1 fruit fly cellular context compared by ENCODE assay signal in genomic region chr3L:21348983-21349432, dm6.
A peak's percentile ranks its signal among the peaks of the same experiment; 100 is the strongest.
TF ChIP-seq lines count a peak whose summit lies in the region.

ebd2 (minus strand) TSS chr3L:21349288.

TF ChIP-seq in whole organism, embryonic, 481 proteins besides CTCF, POLR2A, EP300 and RAD21 (continued from another document):
- TF ChIP-seq cg (GFP tag; optimal IDR thresholded peaks at IDR 0.05; lab: Kevin White, UChicago) (peak; percentile 72), CG14965 (GFP tag; optimal IDR thresholded peaks at IDR 0.05; lab: Kevin White, UChicago; ENCODE audit: borderline replicate concordance) (no peak), CG12104 (GFP tag; optimal IDR thresholded peaks at IDR 0.05; lab: Kevin White, UChicago) (no peak), abd-A (tag; optimal IDR thresholded peaks at IDR 0.05; lab: Kevin White, UChicago) (no peak), aop (GFP tag; IDR thresholded peaks at IDR 0.05; lab: Robert Waterston, UW) (no peak), CG15696 (tag; optimal IDR thresholded peaks at IDR 0.05; lab: Kevin White, UChicago) (no peak), maf-S (GFP tag; optimal IDR thresholded peaks at IDR 0.05; lab: Kevin White, UChicago) (no peak), CG34422 (GFP tag; IDR thresholded peaks at IDR 0.05; lab: Robert Waterston, UW) (0 out of 3 replicates have a peak, but pooled peaks have one; percentile 31), salm (tag; optimal IDR thresholded peaks at IDR 0.05; lab: Kevin White, UChicago) (no peak), CG43689 (GFP tag; IDR thresholded peaks at IDR 0.05; lab: Robert Waterston, UW) (no peak), CG3163 (GFP tag; optimal IDR thresholded peaks at IDR 0.05; lab: Kevin White, UChicago) (no peak), CG7745 (tag; optimal IDR thresholded peaks at IDR 0.05; lab: Kevin White, UChicago) (no peak), CG7271 (tag; optimal IDR thresholded peaks at IDR 0.05; lab: Kevin White, UChicago) (no peak), z (GFP tag; IDR thresholded peaks at IDR 0.05; lab: Robert Waterston, UW) (no peak), otp (GFP tag; IDR thresholded peaks at IDR 0.05; lab: Robert Waterston, UW) (no peak), ato (GFP tag; IDR thresholded peaks at IDR 0.05; lab: Robert Waterston, UW; ENCODE audit: partially characterized antibody) (no peak), CG17829 (tag; optimal IDR thresholded peaks at IDR 0.05; lab: Kevin White, UChicago) (no peak), CG14860 (GFP tag; IDR thresholded peaks at IDR 0.05; lab: Robert Waterston, UW; ENCODE audit: partially characterized antibody) (no peak), ATbp (GFP tag; optimal IDR thresholded peaks at IDR 0.05; lab: Kevin White, UChicago) (peak; percentile 1), Sry-δ (GFP tag; optimal IDR thresholded peaks at IDR 0.05; lab: Kevin White, UChicago) (no peak), Tbp (GFP tag; optimal IDR thresholded peaks at IDR 0.05; lab: Kevin White, UChicago) (no peak), bsh (GFP tag; optimal IDR thresholded peaks at IDR 0.05; lab: Kevin White, UChicago) (no peak), gro (GFP tag; optimal IDR thresholded peaks at IDR 0.05; lab: Kevin White, UChicago) (no peak), CG5245 (GFP tag; optimal IDR thresholded peaks at IDR 0.05; lab: Kevin White, UChicago) (no peak), CG13287 (GFP tag; IDR thresholded peaks at IDR 0.05; lab: Robert Waterston, UW; ENCODE audit: partially characterized antibody) (peak; percentile 30; the same call in 1 of the 2 replicates), CG2120 (GFP tag; optimal IDR thresholded peaks at IDR 0.05; lab: Kevin White, UChicago) (no peak), CG14710 (tag; optimal IDR thresholded peaks at IDR 0.05; lab: Kevin White, UChicago) (no peak), CG30020 (tag; optimal IDR thresholded peaks at IDR 0.05; lab: Kevin White, UChicago) (no peak), CG9932 (GFP tag; IDR thresholded peaks at IDR 0.05; lab: Robert Waterston, UW) (no peak), Camta (GFP tag; optimal IDR thresholded peaks at IDR 0.05; lab: Kevin White, UChicago) (no peak), Dip2 (GFP tag; IDR thresholded peaks at IDR 0.05; lab: Robert Waterston, UW) (no peak), sc (optimal IDR thresholded peaks at IDR 0.05; lab: Kevin White, UChicago) (no peak), sc (GFP tag; optimal IDR thresholded peaks at IDR 0.05; lab: Kevin White, UChicago) (no peak), CG18764 (GFP tag; optimal IDR thresholded peaks at IDR 0.05; lab: Kevin White, UChicago) (no peak), GATAe (GFP tag; conservative IDR thresholded peaks at IDR 0.05; lab: Robert Waterston, UW) (no peak; the same call in 1 of the 2 replicates), Meics (GFP tag; optimal IDR thresholded peaks at IDR 0.05; lab: Kevin White, UChicago) (peak; percentile 44), croc (GFP tag; conservative IDR thresholded peaks at IDR 0.05; lab: Robert Waterston, UW) (no peak), vnd (GFP tag; IDR thresholded peaks at IDR 0.05; lab: Robert Waterston, UW; ENCODE audit: partially characterized antibody) (no peak), CG17186 (GFP tag; optimal IDR thresholded peaks at IDR 0.05; lab: Kevin White, UChicago) (no peak), CG6175 (GFP tag; IDR thresholded peaks at IDR 0.05; lab: Robert Waterston, UW) (peak; percentile 82; the same call in 2 of the 3 replicates), Max (GFP tag; optimal IDR thresholded peaks at IDR 0.05; lab: Kevin White, UChicago) (no peak), Oaz (GFP tag; IDR thresholded peaks at IDR 0.05; lab: Robert Waterston, UW) (no peak), Atf-2 (GFP tag; optimal IDR thresholded peaks at IDR 0.05; lab: Kevin White, UChicago) (no peak), phol (tag; optimal IDR thresholded peaks at IDR 0.05; lab: Kevin White, UChicago) (no peak), fd64A (GFP tag; optimal IDR thresholded peaks at IDR 0.05; lab: Kevin White, UChicago) (no peak), CG17385 (GFP tag; optimal IDR thresholded peaks at IDR 0.05; lab: Kevin White, UChicago) (no peak), Lhr (GFP tag; optimal IDR thresholded peaks at IDR 0.05; lab: Kevin White, UChicago) (no peak), CG4404 (GFP tag; IDR thresholded peaks at IDR 0.05; lab: Robert Waterston, UW) (no peak), Bteb2 (GFP tag; optimal IDR thresholded peaks at IDR 0.05; lab: Kevin White, UChicago) (no peak), CG7839 (tag; optimal IDR thresholded peaks at IDR 0.05; lab: Kevin White, UChicago) (peak; percentile 25), CG13894 (tag; optimal IDR thresholded peaks at IDR 0.05; lab: Kevin White, UChicago) (peak; percentile 95), CoRest (tag; optimal IDR thresholded peaks at IDR 0.05; lab: Kevin White, UChicago) (peak; percentile 6), Hr3 (GFP tag; optimal IDR thresholded peaks at IDR 0.05; lab: Kevin White, UChicago) (no peak), CG9727 (GFP tag; optimal IDR thresholded peaks at IDR 0.05; lab: Kevin White, UChicago) (peak; percentile 8), MBD-R2 (GFP tag; IDR thresholded peaks at IDR 0.05; lab: Robert Waterston, UW) (no peak), CG4707 (GFP tag; optimal IDR thresholded peaks at IDR 0.05; lab: Kevin White, UChicago) (no peak), CG11398 (GFP tag; optimal IDR thresholded peaks at IDR 0.05; lab: Kevin White, UChicago) (no peak), CG12071 (GFP tag; optimal IDR thresholded peaks at IDR 0.05; lab: Kevin White, UChicago) (peak; percentile 38), so (GFP tag; IDR thresholded peaks at IDR 0.05; lab: Robert Waterston, UW) (0 out of 3 replicates have a peak, but pooled peaks have one; percentile 5), CG1603 (tag; optimal IDR thresholded peaks at IDR 0.05; lab: Kevin White, UChicago) (no peak), CG7987 (GFP tag; optimal IDR thresholded peaks at IDR 0.05; lab: Kevin White, UChicago) (no peak), CG3838 (GFP tag; optimal IDR thresholded peaks at IDR 0.05; lab: Kevin White, UChicago) (no peak), sd (tag; optimal IDR thresholded peaks at IDR 0.05; lab: Kevin White, UChicago) (peak; percentile 77), lov (optimal IDR thresholded peaks at IDR 0.05; lab: Kevin White, UChicago) (no peak), lov (GFP tag; IDR thresholded peaks at IDR 0.05; lab: Robert Waterston, UW) (no peak), CG4282 (GFP tag; optimal IDR thresholded peaks at IDR 0.05; lab: Kevin White, UChicago) (no peak), CG4854 (GFP tag; optimal IDR thresholded peaks at IDR 0.05; lab: Kevin White, UChicago) (no peak), Dref (GFP tag; IDR thresholded peaks at IDR 0.05; lab: Robert Waterston, UW) (0 out of 2 replicates have a peak, but pooled peaks have one; percentile 1), crc (GFP tag; optimal IDR thresholded peaks at IDR 0.05; lab: Kevin White, UChicago) (no peak), CG10267 (tag; optimal IDR thresholded peaks at IDR 0.05; lab: Kevin White, UChicago) (no peak), chinmo (GFP tag; IDR thresholded peaks at IDR 0.05; lab: Robert Waterston, UW; ENCODE audit: partially characterized antibody) (peak; percentile 91; the same call in 3 of the 4 replicates), nau (GFP tag; optimal IDR thresholded peaks at IDR 0.05; lab: Kevin White, UChicago) (no peak), CG15073 (GFP tag; optimal IDR thresholded peaks at IDR 0.05; lab: Kevin White, UChicago) (peak; percentile 53), CG6689 (GFP tag; IDR thresholded peaks at IDR 0.05; lab: Robert Waterston, UW) (no peak), CG13775 (GFP tag; optimal IDR thresholded peaks at IDR 0.05; lab: Kevin White, UChicago) (no peak), fd102C (GFP tag; optimal IDR thresholded peaks at IDR 0.05; lab: Kevin White, UChicago) (no peak), Atf6 (GFP tag; IDR thresholded peaks at IDR 0.05; lab: Robert Waterston, UW) (peak; percentile 63), bigmax (GFP tag; optimal IDR thresholded peaks at IDR 0.05; lab: Kevin White, UChicago) (no peak), MESR4 (GFP tag; optimal IDR thresholded peaks at IDR 0.05; lab: Kevin White, UChicago) (no peak), crp (GFP tag; optimal IDR thresholded peaks at IDR 0.05; lab: Kevin White, UChicago) (no peak), Usf (GFP tag; optimal IDR thresholded peaks at IDR 0.05; lab: Kevin White, UChicago) (no peak), CG3995 (GFP tag; optimal IDR thresholded peaks at IDR 0.05; lab: Kevin White, UChicago) (no peak), pum (GFP tag; optimal IDR thresholded peaks at IDR 0.05; lab: Kevin White, UChicago) (no peak), CG11093 (GFP tag; IDR thresholded peaks at IDR 0.05; lab: Robert Waterston, UW) (no peak), Fer2 (tag; optimal IDR thresholded peaks at IDR 0.05; lab: Kevin White, UChicago) (no peak), crol (GFP tag; IDR thresholded peaks at IDR 0.05; lab: Robert Waterston, UW) (no peak), CG14667 (GFP tag; IDR thresholded peaks at IDR 0.05; lab: Robert Waterston, UW) (no peak), Six4 (GFP tag; optimal IDR thresholded peaks at IDR 0.05; lab: Kevin White, UChicago) (no peak), Hmr (GFP tag; optimal IDR thresholded peaks at IDR 0.05; lab: Kevin White, UChicago) (peak; percentile 53), CG14441 (GFP tag; IDR thresholded peaks at IDR 0.05; lab: Robert Waterston, UW) (no peak), h (optimal IDR thresholded peaks at IDR 0.05; lab: Kevin White, UChicago) (no peak), CG10274 (GFP tag; optimal IDR thresholded peaks at IDR 0.05; lab: Kevin White, UChicago) (no peak), CG10462 (GFP tag; optimal IDR thresholded peaks at IDR 0.05; lab: Kevin White, UChicago) (no peak), CG7928 (GFP tag; optimal IDR thresholded peaks at IDR 0.05; lab: Kevin White, UChicago) (no peak), CG8944 (GFP tag; optimal IDR thresholded peaks at IDR 0.05; lab: Kevin White, UChicago) (no peak), CkIIα-i1 (GFP tag; IDR thresholded peaks at IDR 0.05; lab: Robert Waterston, UW) (no peak), CG7372 (GFP tag; IDR thresholded peaks at IDR 0.05; lab: Robert Waterston, UW) (no peak), exex (tag; optimal IDR thresholded peaks at IDR 0.05; lab: Kevin White, UChicago) (peak; percentile 55), H2.0 (GFP tag; IDR thresholded peaks at IDR 0.05; lab: Robert Waterston, UW) (no peak), prd (optimal IDR thresholded peaks at IDR 0.05; lab: Kevin White, UChicago) (no peak), prd (GFP tag; IDR thresholded peaks at IDR 0.05; lab: Robert Waterston, UW) (no peak), sqz (GFP tag; optimal IDR thresholded peaks at IDR 0.05; lab: Kevin White, UChicago) (no peak), her (GFP tag; optimal IDR thresholded peaks at IDR 0.05; lab: Kevin White, UChicago) (peak; percentile 58), da (GFP tag; optimal IDR thresholded peaks at IDR 0.05; lab: Kevin White, UChicago) (no peak), E2f1 (GFP tag; IDR thresholded peaks at IDR 0.05; lab: Robert Waterston, UW) (no peak), CG8089 (GFP tag; optimal IDR thresholded peaks at IDR 0.05; lab: Kevin White, UChicago) (no peak), NC2β (GFP tag; optimal IDR thresholded peaks at IDR 0.05; lab: Kevin White, UChicago) (no peak), CG5953 (GFP tag; IDR thresholded peaks at IDR 0.05; lab: Robert Waterston, UW) (no peak), stc (GFP tag; IDR thresholded peaks at IDR 0.05; lab: Robert Waterston, UW) (no peak; the same call in 1 of the 2 replicates), Doc2 (GFP tag; IDR thresholded peaks at IDR 0.05; lab: Robert Waterston, UW) (no peak), Hr39 (optimal IDR thresholded peaks at IDR 0.05; lab: Kevin White, UChicago) (no peak), CG31365 (tag; optimal IDR thresholded peaks at IDR 0.05; lab: Kevin White, UChicago) (no peak), Elba2 (GFP tag; optimal IDR thresholded peaks at IDR 0.05; lab: Kevin White, UChicago) (no peak)
